Worm (Caenorhabditis elegans) whole organism, L1 larva: ENCODE data around the gene Y73B6BL.270.
A peak's percentile ranks its signal among the peaks of the same experiment; 100 is the strongest.

Experiments used
- C04F5.9 ChIP-seq: sonication (generic microtip); optimal IDR thresholded peaks from 2 replicates; lab custom pipeline; 2016; ENCODE audit warnings: missing genetic modification characterization, missing compliant biosample characterization
- C16A3.4 ChIP-seq: fragments of 150-350 bp; optimal IDR thresholded peaks from 2 replicates; lab custom pipeline; 2014; ENCODE audit warnings: missing biosample characterization, missing genetic modification characterization
- C34B4.2 ChIP-seq: sonication (generic microtip); optimal IDR thresholded peaks from 2 replicates; lab custom pipeline; 2017; ENCODE audit warnings: mild to moderate bottlenecking, missing genetic modification characterization, missing compliant biosample characterization
- alr-1 ChIP-seq: fragments of 200-800 bp; sonication (Bioruptor generic); optimal IDR thresholded peaks from 2 replicates; lab custom pipeline; 2018; ENCODE audit warnings: borderline replicate concordance, mild to moderate bottlenecking, missing genetic modification characterization, missing compliant biosample characterization
- aly-2 ChIP-seq: fragments of 150-350 bp; optimal IDR thresholded peaks from 2 replicates; lab custom pipeline; 2014; ENCODE audit warnings: missing biosample characterization, missing genetic modification characterization
- ceh-8 ChIP-seq: fragments of 200-800 bp; sonication (Bioruptor generic); optimal IDR thresholded peaks from 2 replicates; lab custom pipeline; 2018; ENCODE audit warnings: mild to moderate bottlenecking, missing genetic modification characterization, moderate library complexity, missing compliant biosample characterization
- ces-1 ChIP-seq: fragments of 150-350 bp; optimal IDR thresholded peaks from 2 replicates; lab custom pipeline; 2014; ENCODE audit warnings: missing biosample characterization, missing genetic modification reagents, missing genetic modification characterization
- dsc-1 ChIP-seq: sonication (generic microtip); optimal IDR thresholded peaks from 2 replicates; lab custom pipeline; 2016; ENCODE audit warnings: mild to moderate bottlenecking, missing genetic modification characterization, missing compliant biosample characterization
- efl-3 ChIP-seq: fragments of 200-800 bp; sonication (Bioruptor generic); optimal IDR thresholded peaks from 2 replicates; lab custom pipeline; 2018; ENCODE audit warnings: mild to moderate bottlenecking, missing genetic modification characterization, missing compliant biosample characterization
- fkh-10 ChIP-seq: sonication (generic microtip); optimal IDR thresholded peaks from 2 replicates; lab custom pipeline; 2017; ENCODE audit warnings: missing biosample characterization, missing genetic modification reagents, missing genetic modification characterization
- fos-1 ChIP-seq: fragments of 150-350 bp; optimal IDR thresholded peaks from 2 replicates; lab custom pipeline; 2014; ENCODE audit warnings: missing biosample characterization, missing genetic modification characterization
- hlh-17 ChIP-seq: fragments of 200-800 bp; sonication (Bioruptor generic); optimal IDR thresholded peaks from 2 replicates; lab custom pipeline; 2018; ENCODE audit warnings: missing genetic modification characterization, mild to moderate bottlenecking, missing compliant biosample characterization, moderate library complexity, borderline replicate concordance
- isw-1 ChIP-seq: fragments of 200-800 bp; sonication (Bioruptor generic); IDR thresholded peaks from 2 replicates; pipeline ENCODE4 v1.3.6; 2022; ENCODE audit warnings: missing genetic modification characterization, missing compliant biosample characterization
- jun-1 ChIP-seq: fragments of 150-350 bp; optimal IDR thresholded peaks from 2 replicates; lab custom pipeline; 2014; ENCODE audit warnings: missing biosample characterization, missing genetic modification reagents, missing genetic modification characterization
- lin-13 ChIP-seq: fragments of 150-350 bp; optimal IDR thresholded peaks from 2 replicates; lab custom pipeline; 2014; ENCODE audit warnings: missing biosample characterization, missing genetic modification reagents, missing genetic modification characterization
- lin-14 ChIP-seq: fragments of 200-800 bp; sonication (Bioruptor generic); optimal IDR thresholded peaks from 2 replicates; lab custom pipeline; 2018; ENCODE audit warnings: mild to moderate bottlenecking, missing genetic modification characterization, moderate library complexity, missing compliant biosample characterization
- lin-15B ChIP-seq: fragments of 150-350 bp; sonication (generic microtip); optimal IDR thresholded peaks from 3 replicates; lab custom pipeline; 2014; ENCODE audit warnings: missing biosample characterization, missing genetic modification characterization
- lin-35 ChIP-seq, 2 experiments: fragments of 150-350 bp; optimal IDR thresholded peaks; 2 replicates each; lab custom pipeline; 2014; ENCODE audit warnings: missing biosample characterization in 2 of 2, missing genetic modification characterization in 2 of 2, missing genetic modification reagents in 2 of 2
- lir-3 ChIP-seq: sonication (generic microtip); optimal IDR thresholded peaks from 2 replicates; lab custom pipeline; 2016; ENCODE audit warnings: mild to moderate bottlenecking, missing genetic modification characterization, moderate library complexity, missing compliant biosample characterization; ENCODE audit not compliant: poor library complexity
- lsy-2 ChIP-seq, 2 experiments: fragments of 150-350 bp; optimal IDR thresholded peaks; 2 replicates each; lab custom pipeline; 2014; ENCODE audit warnings: missing biosample characterization in 2 of 2, missing genetic modification characterization in 2 of 2
- mdl-1 ChIP-seq, 2 experiments: fragments of 150-350 bp; optimal IDR thresholded peaks; 2 replicates each; lab custom pipeline; 2014 to 2017; ENCODE audit warnings: missing biosample characterization in 2 of 2, missing genetic modification characterization in 2 of 2, inconsistent platforms in 1 of 2
- nhr-237 ChIP-seq: fragments of 150-350 bp; optimal IDR thresholded peaks from 2 replicates; lab custom pipeline; 2014; ENCODE audit warnings: missing biosample characterization, missing genetic modification characterization
- nhr-76 ChIP-seq: sonication (generic microtip); optimal IDR thresholded peaks from 2 replicates; lab custom pipeline; 2017; ENCODE audit warnings: missing biosample characterization, missing genetic modification characterization
- nhr-77 ChIP-seq: fragments of 150-350 bp; optimal IDR thresholded peaks from 2 replicates; lab custom pipeline; 2014; ENCODE audit warnings: missing biosample characterization, missing genetic modification characterization
- nhr-85 ChIP-seq: sonication (generic microtip); peaks from one replicate; lab custom pipeline; 2016; ENCODE audit warnings: missing genetic modification characterization, inconsistent platforms, missing compliant biosample characterization
- pag-3 ChIP-seq: sonication (generic microtip); optimal IDR thresholded peaks from 2 replicates; lab custom pipeline; 2017; ENCODE audit warnings: missing genetic modification characterization, mild to moderate bottlenecking, missing compliant biosample characterization, antibody characterized with exemption, borderline replicate concordance; ENCODE audit not compliant: insufficient read depth
- pax-3 ChIP-seq: fragments of 200-800 bp; sonication (Bioruptor generic); optimal IDR thresholded peaks from 2 replicates; lab custom pipeline; 2018; ENCODE audit warnings: mild to moderate bottlenecking, missing genetic modification characterization, moderate library complexity, missing compliant biosample characterization
- pqm-1 ChIP-seq: sonication (generic microtip); optimal IDR thresholded peaks from 3 replicates; lab custom pipeline; 2017; ENCODE audit warnings: missing biosample characterization, missing genetic modification characterization
- snpc-4 ChIP-seq: fragments of 150-350 bp; optimal IDR thresholded peaks from 2 replicates; lab custom pipeline; 2014; ENCODE audit warnings: missing biosample characterization, missing genetic modification characterization
- sox-4 ChIP-seq: sonication (generic microtip); optimal IDR thresholded peaks from 2 replicates; lab custom pipeline; 2016; ENCODE audit warnings: missing genetic modification characterization, missing compliant biosample characterization
- sup-37 ChIP-seq: fragments of 200-800 bp; sonication (Bioruptor generic); optimal IDR thresholded peaks from 2 replicates; lab custom pipeline; 2018; ENCODE audit warnings: mild to moderate bottlenecking, missing genetic modification characterization, missing compliant biosample characterization
- tbx-2 ChIP-seq: sonication (generic microtip); optimal IDR thresholded peaks from 2 replicates; lab custom pipeline; 2016; ENCODE audit warnings: missing genetic modification characterization, missing compliant biosample characterization
- vab-15 ChIP-seq: sonication (generic microtip); optimal IDR thresholded peaks from 2 replicates; lab custom pipeline; 2017; ENCODE audit warnings: missing genotype, mild to moderate bottlenecking, missing genetic modification characterization, missing compliant biosample characterization
- xbp-1 ChIP-seq: sonication (generic microtip); optimal IDR thresholded peaks from 2 replicates; lab custom pipeline; 2016; ENCODE audit warnings: missing genetic modification characterization, missing compliant biosample characterization
- zip-4 ChIP-seq: fragments of 200-800 bp; sonication (Bioruptor generic); optimal IDR thresholded peaks from 2 replicates; lab custom pipeline; 2018; ENCODE audit warnings: mild to moderate bottlenecking, missing genetic modification characterization, moderate library complexity, missing compliant biosample characterization
- ztf-11 ChIP-seq, 2 experiments: sonication (generic microtip); optimal IDR thresholded peaks; 2 replicates each; lab custom pipeline; 2016 to 2017; ENCODE audit warnings: missing genetic modification characterization in 2 of 2, missing biosample characterization in 1 of 2, missing compliant biosample characterization in 1 of 2

Gene Y73B6BL.270

ce11 chrIV:6376473-6377115 lies 11.4 kb downstream of the Y73B6BL.270 start, which contains the start of the genes hrpf-2 and bli-6 (continued):
- peak; percentile 4 for TF ChIP-seq sox-4 (tag; lab: Kevin White, UChicago)
- TF ChIP-seq lin-15B, result peak; percentile 93
- peak; percentile 84 for TF ChIP-seq C16A3.4 (tag; lab: Kevin White, UChicago)
- no peak for TF ChIP-seq alr-1 (tag; lab: Kevin White, UChicago)
- TF ChIP-seq nhr-77 (tag; lab: Kevin White, UChicago), result peak; percentile 58
- TF ChIP-seq xbp-1 (tag; lab: Kevin White, UChicago), result peak; percentile 74
- TF ChIP-seq zip-4 (GFP tag; lab: Kevin White, UChicago), result peak; percentile 3
- TF ChIP-seq lin-13, result peak; percentile 74
- peak; percentile 61 for TF ChIP-seq isw-1 (GFP tag; lab: Robert Waterston, UW)
- no peak for TF ChIP-seq pqm-1 (tag; lab: Kevin White, UChicago)

ce11 chrIV:6377335-6378069 lies 12.4 kb downstream of the Y73B6BL.270 start:
- no peak for TF ChIP-seq pag-3

ce11 chrIV:6378398-6378797 lies 13.3 kb downstream of the Y73B6BL.270 start:
- no peak for TF ChIP-seq mdl-1 (tag; optimal IDR thresholded peaks at IDR 0.05; lab: Kevin White, UChicago)
- no peak for TF ChIP-seq jun-1
- TF ChIP-seq hlh-17 (GFP tag; lab: Kevin White, UChicago), result no peak
- TF ChIP-seq lsy-2 (tag; optimal IDR thresholded peaks at IDR 0.05; lab: Kevin White, UChicago), result no peak
- no peak for TF ChIP-seq tbx-2 (tag; lab: Kevin White, UChicago)
- no peak for TF ChIP-seq C34B4.2
- TF ChIP-seq lin-35 (GFP tag; optimal IDR thresholded peaks at IDR 0.05; lab: Kevin White, UChicago), result no peak
- no peak for TF ChIP-seq snpc-4

- TF ChIP-seq isw-1 (GFP tag; lab: Robert Waterston, UW) (no peak), ces-1 (GFP tag; lab: Kevin White, UChicago) (no peak), C04F5.9 (tag; lab: Kevin White, UChicago) (no peak), pax-3 (tag; lab: Kevin White, UChicago) (no peak), lin-15B (no peak), pqm-1 (tag; lab: Kevin White, UChicago) (no peak), lir-3 (tag; lab: Kevin White, UChicago) (no peak), nhr-237 (tag; lab: Kevin White, UChicago) (no peak), ceh-8 (GFP tag; lab: Kevin White, UChicago) (no peak), nhr-85 (tag; lab: Kevin White, UChicago) (no peak), nhr-76 (tag; lab: Kevin White, UChicago) (no peak), aly-2 (tag; lab: Kevin White, UChicago) (no peak), vab-15 (tag; lab: Kevin White, UChicago) (no peak), hlh-17 (GFP tag; lab: Kevin White, UChicago) (no peak), sup-37 (GFP tag; lab: Kevin White, UChicago) (no peak), efl-3 (GFP tag; lab: Kevin White, UChicago) (no peak)
These were observed 18.8 kb downstream of the Y73B6BL.270 start, which contains the start of gene shl-1 for ce11 chrIV:6383970-6384369. Gene shl-1 (minus strand): TSS chrIV:6384070.

- TF ChIP-seq sup-37 (GFP tag; lab: Kevin White, UChicago) (no peak), nhr-77 (tag; lab: Kevin White, UChicago) (no peak), fos-1 (tag; lab: Kevin White, UChicago) (no peak), pqm-1 (tag; lab: Kevin White, UChicago) (no peak), lin-14 (GFP tag; lab: Kevin White, UChicago) (peak; percentile 54), fkh-10 (peak; percentile 81), dsc-1 (tag; lab: Kevin White, UChicago) (no peak), C34B4.2 (no peak), ztf-11 (tag; optimal IDR thresholded peaks at IDR 0.05; lab: Kevin White, UChicago) (no peak), hlh-17 (GFP tag; lab: Kevin White, UChicago) (no peak)
These were observed 19.9 kb downstream of the Y73B6BL.270 start for ce11 chrIV:6385010-6385409.
